Fruit fly (Drosophila melanogaster) S2 (cell line): Measurements from ENCODE around the gene Ddr.

Experiments
- CG8478 ChIP-seq: fragments of >200 bp; optimal IDR thresholded peaks from 2 replicates; lab custom pipeline; 2018
- CTCF ChIP-seq, 2 experiments: fragments of >200 bp; optimal IDR thresholded peaks; 2 replicates each; lab custom pipeline; 2018

The Ddr gene

dm6 chr2L:6253005-6253353, at the start of gene Ddr:
Gene Ddr, plus strand, starts transcription at chr2L:6253123.
- TF ChIP-seq CG8478 (lab: Kevin White, UChicago) (no peak), CTCF (optimal IDR thresholded peaks at IDR 0.05; lab: Kevin White, UChicago) (no peak)

dm6 chr2L:6204624-6205303, 48.2 kb upstream of the Ddr start:
- TF ChIP-seq CG8478 (lab: Kevin White, UChicago) = no peak
- TF ChIP-seq CTCF (optimal IDR thresholded peaks at IDR 0.05; lab: Kevin White, UChicago) = no peak

dm6 chr2L:6210818-6211217, 42.1 kb upstream of the Ddr start:
- TF ChIP-seq CTCF (optimal IDR thresholded peaks at IDR 0.05; lab: Kevin White, UChicago) (no peak), CG8478 (lab: Kevin White, UChicago) (no peak)

- no peak for TF ChIP-seq CTCF (optimal IDR thresholded peaks at IDR 0.05; lab: Kevin White, UChicago)
- TF ChIP-seq CG8478 (lab: Kevin White, UChicago) = no peak
Observed at dm6 chr2L:6211555-6211954, 41.4 kb upstream of the Ddr start.

- no peak for TF ChIP-seq CG8478 (lab: Kevin White, UChicago)
- TF ChIP-seq CTCF (optimal IDR thresholded peaks at IDR 0.05; lab: Kevin White, UChicago) = no peak
Observed at dm6 chr2L:6213505-6213904, 39.4 kb upstream of the Ddr start.

- no peak for TF ChIP-seq CG8478 (lab: Kevin White, UChicago)
- no peak for TF ChIP-seq CTCF (optimal IDR thresholded peaks at IDR 0.05; lab: Kevin White, UChicago)
Observed at dm6 chr2L:6215897-6216296, 37.0 kb upstream of the Ddr start.

- TF ChIP-seq CG8478 (lab: Kevin White, UChicago) (no peak), CTCF (optimal IDR thresholded peaks at IDR 0.05; lab: Kevin White, UChicago) (no peak)
Observed at dm6 chr2L:6218669-6219406, 34.1 kb upstream of the Ddr start.

- TF ChIP-seq CTCF (optimal IDR thresholded peaks at IDR 0.05; lab: Kevin White, UChicago) (peak; percentile 41 to 59), CG8478 (lab: Kevin White, UChicago) (no peak)
Observed at dm6 chr2L:6220966-6221365, 32.0 kb upstream of the Ddr start.

- TF ChIP-seq CTCF (optimal IDR thresholded peaks at IDR 0.05; lab: Kevin White, UChicago) = no peak
- no peak for TF ChIP-seq CG8478 (lab: Kevin White, UChicago)
Observed at dm6 chr2L:6224202-6224601, 28.7 kb upstream of the Ddr start.

dm6 chr2L:6224803-6225202, 28.1 kb upstream of the Ddr start, which contains the start of gene Ugt37B1:
Gene Ugt37B1, plus strand, starts transcription at chr2L:6225048.
- no peak for TF ChIP-seq CG8478 (lab: Kevin White, UChicago)
- TF ChIP-seq CTCF (optimal IDR thresholded peaks at IDR 0.05; lab: Kevin White, UChicago) = no peak

dm6 chr2L:6228532-6228931, 24.4 kb upstream of the Ddr start:
- TF ChIP-seq CTCF (optimal IDR thresholded peaks at IDR 0.05; lab: Kevin White, UChicago) = no peak
- TF ChIP-seq CG8478 (lab: Kevin White, UChicago) = no peak

- TF ChIP-seq CTCF (optimal IDR thresholded peaks at IDR 0.05; lab: Kevin White, UChicago) = no peak
- no peak for TF ChIP-seq CG8478 (lab: Kevin White, UChicago)
Observed at dm6 chr2L:6229181-6229755, 23.7 kb upstream of the Ddr start.

dm6 chr2L:6236426-6236825, 16.5 kb upstream of the Ddr start:
- TF ChIP-seq CG8478 (lab: Kevin White, UChicago) = no peak
- TF ChIP-seq CTCF (optimal IDR thresholded peaks at IDR 0.05; lab: Kevin White, UChicago) = no peak

dm6 chr2L:6239286-6239685, 13.6 kb upstream of the Ddr start:
- no peak for TF ChIP-seq CTCF (optimal IDR thresholded peaks at IDR 0.05; lab: Kevin White, UChicago)
- TF ChIP-seq CG8478 (lab: Kevin White, UChicago) = no peak

- TF ChIP-seq CTCF (optimal IDR thresholded peaks at IDR 0.05; lab: Kevin White, UChicago) (no peak), CG8478 (lab: Kevin White, UChicago) (no peak)
Observed at dm6 chr2L:6241037-6241436, 11.9 kb upstream of the Ddr start.
